Worm (Caenorhabditis elegans): ENCODE data around the gene ZK616.1.

- TF ChIP-seq W03F9.2 (tag; optimal IDR thresholded peaks at IDR 0.05) = no peak
- no peak for TF ChIP-seq dao-5 (tag; optimal IDR thresholded peaks at IDR 0.05)
- TF ChIP-seq him-1 (tag; optimal IDR thresholded peaks at IDR 0.05) = no peak
Measured at ce11 chrIV:5400609-5401008, at the start of gene ZK616.1.

All from whole organism, L4/young adult.